Fruit fly (Drosophila melanogaster): ENCODE measurements around the gene gogo.
A peak's percentile ranks its signal among the peaks of the same experiment; 100 is the strongest.

gogo gene

dm6 chr3L:20222617-20223016 lies 72.3 kb downstream of the gogo start:
- TF ChIP-seq gl (tag; optimal IDR thresholded peaks at IDR 0.05): no peak

DNA sequence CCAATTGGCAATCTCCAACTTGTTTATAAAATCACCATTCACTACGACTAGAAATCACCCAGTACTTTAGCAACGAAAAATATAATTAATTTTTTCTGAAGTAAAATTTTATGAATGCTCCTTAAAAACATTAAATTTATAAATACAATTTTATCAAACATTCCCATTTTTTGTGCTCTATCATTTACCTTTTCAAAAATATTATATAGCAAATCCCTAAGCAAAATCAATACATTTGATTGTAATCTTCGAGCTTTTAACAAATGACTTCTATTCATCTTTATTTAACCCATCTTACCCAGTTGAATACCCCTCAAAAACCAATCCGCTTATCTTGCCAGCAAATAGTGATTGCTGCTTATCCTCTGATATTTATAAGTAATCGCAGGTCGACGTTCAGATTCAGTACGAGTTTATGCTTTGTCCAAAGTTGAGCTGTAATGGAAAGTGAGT lies 73.5 kb downstream of the gogo start, which contains the start of gene CG17145:
TSS of gene CG17145 (plus strand) at position 403 of the 453 bp plus-strand sequence.
- TF ChIP-seq CG17806 (tag; optimal IDR thresholded peaks at IDR 0.05) (no peak), CG34367 (tag; optimal IDR thresholded peaks at IDR 0.05) (no peak), rn (GFP tag; IDR thresholded peaks at IDR 0.05) (no peak), CG8301 (tag; optimal IDR thresholded peaks at IDR 0.05) (no peak), D1 (tag; optimal IDR thresholded peaks at IDR 0.05) (no peak), EcR (GFP tag; optimal IDR thresholded peaks at IDR 0.05) (no peak), CG8159 (tag; optimal IDR thresholded peaks at IDR 0.05) (no peak), gl (tag; optimal IDR thresholded peaks at IDR 0.05) (no peak), Ets98B (GFP tag; IDR thresholded peaks at IDR 0.05) (no peak), Pif1B (GFP tag; optimal IDR thresholded peaks at IDR 0.05) (no peak), fd96Ca (GFP tag; IDR thresholded peaks at IDR 0.05) (no peak), CG4496 (GFP tag; IDR thresholded peaks at IDR 0.05) (no peak), CG12605 (GFP tag; IDR thresholded peaks at IDR 0.05) (no peak), CG13204 (GFP tag; optimal IDR thresholded peaks at IDR 0.05) (no peak), CG32121 (GFP tag; IDR thresholded peaks at IDR 0.05) (no peak), CG15710 (tag; optimal IDR thresholded peaks at IDR 0.05) (no peak), CG10348 (GFP tag; IDR thresholded peaks at IDR 0.05) (no peak)

DNA sequence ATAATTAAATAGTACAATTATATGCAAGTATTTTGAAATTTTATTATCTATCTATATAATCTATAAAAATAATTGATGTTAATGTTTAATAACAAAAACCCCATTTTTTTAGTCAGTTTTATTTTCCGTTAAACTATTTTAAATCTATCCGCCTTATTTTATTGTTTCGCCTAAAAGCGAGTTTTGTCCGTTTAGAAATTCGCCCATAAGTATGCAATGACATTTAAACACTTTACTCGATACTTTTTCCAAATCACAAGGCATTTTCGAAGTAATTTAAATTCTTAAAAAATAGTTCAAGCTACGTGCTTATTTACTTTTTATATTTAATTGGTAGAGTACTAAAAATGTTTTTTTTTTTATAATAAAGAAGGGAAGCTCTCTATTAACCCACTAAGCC lies 74.0 kb downstream of the gogo start:
- TF ChIP-seq D1 (tag; optimal IDR thresholded peaks at IDR 0.05) (peak; percentile 83), CG34367 (tag; optimal IDR thresholded peaks at IDR 0.05) (no peak)

- TF ChIP-seq CG14655 (GFP tag; optimal IDR thresholded peaks at IDR 0.05) (no peak), CG8159 (tag; optimal IDR thresholded peaks at IDR 0.05) (no peak), Ets98B (GFP tag; IDR thresholded peaks at IDR 0.05) (no peak), rn (GFP tag; IDR thresholded peaks at IDR 0.05) (no peak), CG15710 (tag; optimal IDR thresholded peaks at IDR 0.05) (no peak), Pif1B (GFP tag; optimal IDR thresholded peaks at IDR 0.05) (no peak), CG9948 (tag; optimal IDR thresholded peaks at IDR 0.05) (no peak), CG34367 (tag; optimal IDR thresholded peaks at IDR 0.05) (no peak)
Observed at dm6 chr3L:20220374-20220773, 74.6 kb downstream of the gogo start, which contains the start of gene CG6933. Gene CG6933, minus strand, starts transcription at chr3L:20220420.

Measured in whole organism, pupa.